Fruit fly (Drosophila melanogaster): ENCODE measurements around the gene CG9555.

CG9555 gene

dm6 chr2L:8951184-8951934 is 40.2 kb upstream of the CG9555 start, which contains the start of gene C1GalTA (continued):
- TF ChIP-seq gsb (GFP tag; IDR thresholded peaks at IDR 0.05) (peak; percentile 93), Taf1 (GFP tag; IDR thresholded peaks at IDR 0.05) (peak; percentile 85), vnd (GFP tag; IDR thresholded peaks at IDR 0.05; ENCODE audit: partially characterized antibody) (no peak), CG10209 (GFP tag; optimal IDR thresholded peaks at IDR 0.05) (peak; percentile 97), sc (optimal IDR thresholded peaks at IDR 0.05) (no peak), sc (GFP tag; optimal IDR thresholded peaks at IDR 0.05) (peak; percentile 97), CG6272 (GFP tag; IDR thresholded peaks at IDR 0.05) (peak; percentile 84), gcm (GFP tag; optimal IDR thresholded peaks at IDR 0.05) (peak; percentile 99), CG7556 (GFP tag; optimal IDR thresholded peaks at IDR 0.05) (peak; percentile 99), h (optimal IDR thresholded peaks at IDR 0.05) (no peak), toy (GFP tag; IDR thresholded peaks at IDR 0.05) (peak; percentile 90), Drgx (GFP tag; IDR thresholded peaks at IDR 0.05) (peak; percentile 97), Sin3A (optimal IDR thresholded peaks at IDR 0.05) (no peak), CG10274 (GFP tag; optimal IDR thresholded peaks at IDR 0.05) (peak; percentile 86), ac (GFP tag; optimal IDR thresholded peaks at IDR 0.05) (peak; percentile 63), Dip2 (GFP tag; IDR thresholded peaks at IDR 0.05) (no peak), ranshi (GFP tag; IDR thresholded peaks at IDR 0.05) (peak; percentile 95), CG10147 (GFP tag; optimal IDR thresholded peaks at IDR 0.05) (peak; percentile 99), Pdp1 (GFP tag; optimal IDR thresholded peaks at IDR 0.05) (peak; percentile 63 to 74), Neu2 (GFP tag; optimal IDR thresholded peaks at IDR 0.05; ENCODE audit: borderline replicate concordance) (no peak), PHDP (tag; optimal IDR thresholded peaks at IDR 0.05) (peak; percentile 99), zf30C (GFP tag; optimal IDR thresholded peaks at IDR 0.05) (peak; percentile 96), CG16863 (GFP tag; optimal IDR thresholded peaks at IDR 0.05) (peak; percentile 56), jing (GFP tag; optimal IDR thresholded peaks at IDR 0.05) (peak; percentile 67), bab2 (GFP tag; optimal IDR thresholded peaks at IDR 0.05) (peak; percentile 64), CG2116 (GFP tag; optimal IDR thresholded peaks at IDR 0.05) (peak; percentile 84), Xbp1 (GFP tag; optimal IDR thresholded peaks at IDR 0.05) (peak; percentile 89), tup (GFP tag; optimal IDR thresholded peaks at IDR 0.05) (peak; percentile 28), Sry-δ (GFP tag; optimal IDR thresholded peaks at IDR 0.05) (no peak), CG33557 (GFP tag; optimal IDR thresholded peaks at IDR 0.05) (peak; percentile 99), CG6254 (GFP tag; optimal IDR thresholded peaks at IDR 0.05) (peak; percentile 93), Doc3 (GFP tag; IDR thresholded peaks at IDR 0.05; ENCODE audit: partially characterized antibody) (no peak), Nf-YA (GFP tag; IDR thresholded peaks at IDR 0.05) (peak; percentile 89), slou (GFP tag; optimal IDR thresholded peaks at IDR 0.05) (peak; percentile 94), GATAe (GFP tag; conservative IDR thresholded peaks at IDR 0.05) (peak; percentile 91), CG9215 (GFP tag; IDR thresholded peaks at IDR 0.05) (peak; percentile 95), grau (tag; optimal IDR thresholded peaks at IDR 0.05) (peak; percentile 99), CG12071 (GFP tag; optimal IDR thresholded peaks at IDR 0.05) (peak; percentile 80), sd (tag; optimal IDR thresholded peaks at IDR 0.05) (peak; percentile 95), Nf-YC (tag; optimal IDR thresholded peaks at IDR 0.05) (peak; percentile 92), Sox102F (GFP tag; optimal IDR thresholded peaks at IDR 0.05) (peak; percentile 98), CG12299 (tag; optimal IDR thresholded peaks at IDR 0.05) (peak; percentile 98), ssp (GFP tag; IDR thresholded peaks at IDR 0.05) (peak; percentile 91), z (GFP tag; IDR thresholded peaks at IDR 0.05) (no peak), CG6683 (GFP tag; optimal IDR thresholded peaks at IDR 0.05) (peak; percentile 98), oc (tag; optimal IDR thresholded peaks at IDR 0.05) (peak; percentile 98), gro (GFP tag; optimal IDR thresholded peaks at IDR 0.05) (peak; percentile 63), CG16779 (GFP tag; IDR thresholded peaks at IDR 0.05) (no peak), CG9437 (GFP tag; optimal IDR thresholded peaks at IDR 0.05) (peak; percentile 97), CG17359 (tag; optimal IDR thresholded peaks at IDR 0.05) (peak; percentile 97)

All from whole organism, embryonic.